Worm (Caenorhabditis elegans): ENCODE data around the gene pcp-1.

pcp-1 gene

DNA sequence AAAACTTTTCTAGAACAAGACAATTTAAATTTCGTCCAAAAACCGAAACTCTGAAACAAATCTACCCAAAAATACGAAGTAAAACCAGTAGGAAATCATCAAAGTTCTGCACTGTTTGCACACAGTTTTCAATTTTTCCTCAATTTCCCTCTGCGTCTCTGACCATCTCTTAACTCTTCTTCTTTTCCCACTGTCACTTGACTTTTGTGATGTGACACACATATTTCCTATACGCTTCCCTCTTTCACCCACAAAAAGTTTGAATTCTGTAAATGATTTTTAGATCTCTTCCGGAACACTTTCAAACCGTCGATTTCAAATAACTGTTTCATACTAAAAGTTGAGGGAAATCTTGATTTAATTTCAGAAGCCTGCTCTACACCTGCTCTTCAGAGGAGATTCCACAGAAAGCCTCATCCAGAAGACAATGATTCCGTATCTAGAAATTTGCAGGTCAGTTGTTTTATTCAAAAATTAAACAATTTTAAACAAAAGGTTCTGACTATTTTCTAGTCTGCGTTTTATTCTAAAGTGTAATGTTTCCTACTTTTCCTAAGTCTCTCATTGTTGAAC, 39.3 kb upstream of the pcp-1 start, which contains the start of gene ncl-1 (continued):
- TF ChIP-seq snpc-4 (tag; optimal IDR thresholded peaks at IDR 0.05): no peak
- TF ChIP-seq ctbp-1 (GFP tag; IDR thresholded peaks at IDR 0.05): no peak
- no peak for TF ChIP-seq jun-1 (tag; optimal IDR thresholded peaks at IDR 0.05)
- no peak for TF ChIP-seq unc-130 (GFP tag; optimal IDR thresholded peaks at IDR 0.05)
- TF ChIP-seq saeg-2 (GFP tag; IDR thresholded peaks at IDR 0.05): no peak
- no peak for TF ChIP-seq lin-29 (GFP tag; IDR thresholded peaks at IDR 0.05)
- no peak for TF ChIP-seq gei-8 (GFP tag; optimal IDR thresholded peaks at IDR 0.05)
- TF ChIP-seq lin-15B (tag; optimal IDR thresholded peaks at IDR 0.05): no peak
- TF ChIP-seq dve-1 (tag; optimal IDR thresholded peaks at IDR 0.05; ENCODE audit: insufficient read depth): peak; percentile 43
- TF ChIP-seq duxl-1 (tag; optimal IDR thresholded peaks at IDR 0.05; ENCODE audit: poor library complexity): no peak
- no peak for TF ChIP-seq dmd-9 (GFP tag; IDR thresholded peaks at IDR 0.05)
- TF ChIP-seq pqm-1 (tag; optimal IDR thresholded peaks at IDR 0.05): no peak
- TF ChIP-seq F49E8.2 (tag; optimal IDR thresholded peaks at IDR 0.05; ENCODE audit: borderline replicate concordance): no peak
- no peak for TF ChIP-seq spr-3 (GFP tag; optimal IDR thresholded peaks at IDR 0.05)

DNA sequence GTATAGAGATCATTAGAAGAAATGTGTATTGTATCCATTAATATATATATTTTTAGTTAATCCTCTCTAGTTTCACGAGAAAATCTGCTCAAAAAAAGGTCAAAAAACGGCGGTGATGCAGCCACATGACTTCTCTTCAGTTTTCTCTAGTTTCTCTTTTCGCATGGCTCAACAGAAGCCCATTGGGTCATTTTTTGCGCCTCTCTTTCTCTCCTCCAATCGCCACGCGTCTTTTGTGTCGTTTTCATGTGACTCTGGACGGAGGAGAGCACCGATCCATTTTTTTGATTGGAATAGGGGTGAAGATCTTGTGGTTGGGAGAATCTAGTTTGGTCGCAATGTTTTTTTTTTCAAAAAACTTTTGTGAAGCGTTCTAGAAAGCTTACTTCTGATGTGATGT, 37.8 kb upstream of the pcp-1 start:
- peak; percentile 97 for TF ChIP-seq hlh-30 (tag; optimal IDR thresholded peaks at IDR 0.05; ENCODE audit: insufficient read depth)
- no peak for TF ChIP-seq nhr-25 (tag; optimal IDR thresholded peaks at IDR 0.05; ENCODE audit: borderline replicate concordance, insufficient read depth)
- no peak for TF ChIP-seq nhr-41 (GFP tag; IDR thresholded peaks at IDR 0.05)
- TF ChIP-seq Y48G9A.11 (GFP tag; IDR thresholded peaks at IDR 0.05): no peak
- TF ChIP-seq aha-1 (tag): peak; percentile 27
- no peak for TF ChIP-seq ztf-11 (tag; optimal IDR thresholded peaks at IDR 0.05)
- no peak for TF ChIP-seq unc-62 (GFP tag; optimal IDR thresholded peaks at IDR 0.05 in 1 of 2)
- TF ChIP-seq unc-62 (tag; optimal IDR thresholded peaks at IDR 0.05): no peak
- TF ChIP-seq pha-4 (GFP tag; IDR thresholded peaks at IDR 0.05): no peak
- no peak for TF ChIP-seq pha-4 (tag; optimal IDR thresholded peaks at IDR 0.05)
- TF ChIP-seq mep-1 (tag; optimal IDR thresholded peaks at IDR 0.05): peak; percentile 63
- no peak for TF ChIP-seq dpl-1 (GFP tag; optimal IDR thresholded peaks at IDR 0.05)
- no peak for TF ChIP-seq Y75B8A.6 (GFP tag; IDR thresholded peaks at IDR 0.05)
- no peak for TF ChIP-seq snpc-4 (tag; optimal IDR thresholded peaks at IDR 0.05)
- TF ChIP-seq nhr-42 (GFP tag; IDR thresholded peaks at IDR 0.05): no peak
- peak; percentile 23 for TF ChIP-seq dve-1 (tag; optimal IDR thresholded peaks at IDR 0.05; ENCODE audit: insufficient read depth)
- no peak for TF ChIP-seq vab-7 (GFP tag; IDR thresholded peaks at IDR 0.05)
- TF ChIP-seq nhr-76 (tag; optimal IDR thresholded peaks at IDR 0.05): peak; percentile 43
- TF ChIP-seq rbr-2 (tag; optimal IDR thresholded peaks at IDR 0.05): peak; percentile 8
- 0 out of 2 replicates have a peak, but pooled peaks have one; percentile 21 for TF ChIP-seq hmg-1.1 (GFP tag; IDR thresholded peaks at IDR 0.05)
- no peak for TF ChIP-seq madf-5 (GFP tag; IDR thresholded peaks at IDR 0.05)
- TF ChIP-seq zip-2 (tag; optimal IDR thresholded peaks at IDR 0.05): no peak
- TF ChIP-seq R02D3.7 (tag; optimal IDR thresholded peaks at IDR 0.05): no peak
- peak in 1 of 2 experiments; percentile 81 for TF ChIP-seq mdl-1 (tag; optimal IDR thresholded peaks at IDR 0.05)
- no peak for TF ChIP-seq mxl-2 (GFP tag; conservative IDR thresholded peaks at IDR 0.05)
- TF ChIP-seq F37D6.2 (tag; optimal IDR thresholded peaks at IDR 0.05): peak; percentile 37
- TF ChIP-seq ceh-32 (tag; optimal IDR thresholded peaks at IDR 0.05; ENCODE audit: poor library complexity): no peak
- TF ChIP-seq dmd-6 (GFP tag; IDR thresholded peaks at IDR 0.05): peak; percentile 52
- no peak for TF ChIP-seq aly-2 (tag; optimal IDR thresholded peaks at IDR 0.05)
- peak; percentile 66 for TF ChIP-seq nhr-11 (tag; optimal IDR thresholded peaks at IDR 0.05)
- peak in 1 of 2 experiments; percentile 62 for TF ChIP-seq hif-1 (tag; optimal IDR thresholded peaks at IDR 0.05)
- no peak for TF ChIP-seq nhr-111 (GFP tag; optimal IDR thresholded peaks at IDR 0.05)
- no peak for TF ChIP-seq zfp-2 (tag; optimal IDR thresholded peaks at IDR 0.05)
- TF ChIP-seq skn-1 (tag; optimal IDR thresholded peaks at IDR 0.05): no peak
- TF ChIP-seq ceh-62 (tag; optimal IDR thresholded peaks at IDR 0.05): no peak
- no peak for TF ChIP-seq daf-12 (tag; optimal IDR thresholded peaks at IDR 0.05)
- no peak for TF ChIP-seq attf-4 (tag; optimal IDR thresholded peaks at IDR 0.05)
- peak; percentile 19 for TF ChIP-seq mxl-3 (GFP tag; optimal IDR thresholded peaks at IDR 0.05)

Data from whole organism, L4 larva.